Fruit fly (Drosophila melanogaster) whole organism, embryonic: ENCODE results near the gene Tcs6.

Experiments
- Ada2b ChIP-seq: fragments of 200-800 bp; sonication (Bioruptor generic); IDR thresholded peaks from 2 replicates; pipeline ENCODE4 v1.3.6; 2022; ENCODE audit warnings: missing biosample characterization, missing genetic modification characterization
- Adf1 ChIP-seq: fragments of 200-800 bp; sonication (Bioruptor generic); IDR thresholded peaks from 2 replicates; pipeline ENCODE4 v1.3.6; 2022; ENCODE audit warnings: missing biosample characterization, missing genetic modification characterization
- Asciz ChIP-seq: fragments of 200-800 bp; sonication (Bioruptor generic); optimal IDR thresholded peaks from 2 replicates; lab custom pipeline; 2017; ENCODE audit warnings: missing biosample characterization, mild to moderate bottlenecking, missing genetic modification characterization, missing genetic modification reagents
- Blimp-1 ChIP-seq: fragments of 200-800 bp; sonication (Bioruptor generic); optimal IDR thresholded peaks from 3 replicates; lab custom pipeline; 2018; ENCODE audit warnings: missing biosample characterization, missing genetic modification characterization, mild to moderate bottlenecking, moderate library complexity, missing genetic modification reagents
- CG10147 ChIP-seq: fragments of 200-800 bp; sonication (Bioruptor generic); optimal IDR thresholded peaks from 2 replicates; lab custom pipeline; 2019; ENCODE audit warnings: missing biosample characterization, mild to moderate bottlenecking, missing genetic modification characterization, moderate library complexity
- CG11504 ChIP-seq: fragments of 200-800 bp; sonication (Bioruptor generic); optimal IDR thresholded peaks from 3 replicates; lab custom pipeline; 2019; ENCODE audit warnings: missing biosample characterization, mild to moderate bottlenecking, missing genetic modification characterization, moderate library complexity
- CG11723 ChIP-seq: fragments of 200-800 bp; sonication (Bioruptor generic); optimal IDR thresholded peaks from 2 replicates; lab custom pipeline; 2017; ENCODE audit warnings: missing biosample characterization, mild to moderate bottlenecking, missing genetic modification characterization
- CG12155 ChIP-seq: fragments of 200-800 bp; sonication (Bioruptor generic); optimal IDR thresholded peaks from 3 replicates; lab custom pipeline; 2016; ENCODE audit warnings: missing biosample characterization, missing genetic modification characterization
- CG14441 ChIP-seq: fragments of 200-800 bp; sonication (Bioruptor generic); IDR thresholded peaks from 2 replicates; pipeline ENCODE4 v1.3.6; 2022; ENCODE audit warnings: missing biosample characterization, missing genetic modification characterization
- CG1529 ChIP-seq: fragments of 200-800 bp; sonication (Bioruptor generic); optimal IDR thresholded peaks from 3 replicates; lab custom pipeline; 2018; ENCODE audit warnings: missing biosample characterization, missing genetic modification characterization
- CG17568 ChIP-seq: fragments of 200-800 bp; sonication (Bioruptor generic); optimal IDR thresholded peaks from 2 replicates; lab custom pipeline; 2018; ENCODE audit warnings: missing biosample characterization, mild to moderate bottlenecking, missing genetic modification characterization, moderate library complexity
- CG17802 ChIP-seq: fragments of 200-800 bp; sonication (Bioruptor generic); optimal IDR thresholded peaks from 2 replicates; lab custom pipeline; 2018; ENCODE audit warnings: missing biosample characterization, mild to moderate bottlenecking, missing genetic modification characterization, moderate library complexity
- CG32532 ChIP-seq: fragments of 200-800 bp; sonication (Bioruptor generic); IDR thresholded peaks from 2 replicates; pipeline ENCODE4 v1.3.6; 2022; ENCODE audit warnings: missing biosample characterization, missing genetic modification characterization
- CG3281 ChIP-seq: fragments of 200-800 bp; sonication (Bioruptor generic); optimal IDR thresholded peaks from 3 replicates; lab custom pipeline; 2017; ENCODE audit warnings: missing biosample characterization, mild to moderate bottlenecking, missing genetic modification characterization
- CG34422 ChIP-seq: fragments of 200-800 bp; sonication (Bioruptor generic); IDR thresholded peaks from 3 replicates; pipeline ENCODE4 v1.3.6; 2022; ENCODE audit warnings: missing biosample characterization, missing genetic modification characterization
- CG3726 ChIP-seq: fragments of 200-800 bp; sonication (Bioruptor generic); IDR thresholded peaks from 3 replicates; pipeline ENCODE4, ENCODE4 v1.3.6; 2022; ENCODE audit warnings: missing biosample characterization, missing genetic modification characterization
- CG4360 ChIP-seq: fragments of 200-800 bp; sonication (Bioruptor generic); IDR thresholded peaks from 2 replicates; pipeline ENCODE4 v1.3.6; 2022; ENCODE audit warnings: missing biosample characterization, missing genetic modification characterization
- CG6813 ChIP-seq: fragments of 200-800 bp; sonication (Bioruptor generic); optimal IDR thresholded peaks from 2 replicates; lab custom pipeline; 2017; ENCODE audit warnings: missing biosample characterization, missing genetic modification characterization, mild to moderate bottlenecking, moderate library complexity, missing genetic modification reagents
- CG7556 ChIP-seq: fragments of 200-800 bp; sonication (Bioruptor generic); optimal IDR thresholded peaks from 2 replicates; lab custom pipeline; 2017; ENCODE audit warnings: missing biosample characterization, mild to moderate bottlenecking, missing genetic modification characterization
- CG7786 ChIP-seq: fragments of 200-800 bp; sonication (Bioruptor generic); optimal IDR thresholded peaks from 2 replicates; lab custom pipeline; 2016; ENCODE audit warnings: missing biosample characterization, missing genetic modification characterization
- CG7839 ChIP-seq: fragments of 200-800 bp; sonication (Bioruptor generic); optimal IDR thresholded peaks from 3 replicates; lab custom pipeline; 2018; ENCODE audit warnings: missing biosample characterization, mild to moderate bottlenecking, missing genetic modification characterization, moderate library complexity
- CG8765 ChIP-seq: fragments of 200-800 bp; sonication (Bioruptor generic); IDR thresholded peaks from 2 replicates; pipeline ENCODE4 v1.3.6; 2022; ENCODE audit warnings: missing biosample characterization, missing genetic modification characterization
- CG8924 ChIP-seq: fragments of 200-800 bp; optimal IDR thresholded peaks from 3 replicates; lab custom pipeline; 2019; ENCODE audit warnings: missing biosample characterization, mild to moderate bottlenecking, missing genetic modification characterization, moderate library complexity
- CG9797 ChIP-seq: fragments of 200-800 bp; sonication (Bioruptor generic); optimal IDR thresholded peaks from 3 replicates; lab custom pipeline; 2018; ENCODE audit warnings: missing biosample characterization, mild to moderate bottlenecking, missing genetic modification characterization
- CG9876 ChIP-seq: fragments of 200-800 bp; sonication (Bioruptor generic); optimal IDR thresholded peaks from 2 replicates; lab custom pipeline; 2016; ENCODE audit warnings: missing biosample characterization, missing genetic modification characterization
- Chrac-16 ChIP-seq: fragments of 200-800 bp; sonication (Bioruptor generic); optimal IDR thresholded peaks from 3 replicates; lab custom pipeline; 2016; ENCODE audit warnings: missing biosample characterization, missing genetic modification characterization
- CrebB ChIP-seq: fragments of 200-800 bp; sonication (Bioruptor generic); optimal IDR thresholded peaks from 3 replicates; lab custom pipeline; 2018; ENCODE audit warnings: missing biosample characterization, mild to moderate bottlenecking, missing genetic modification characterization
- HLH3B ChIP-seq: fragments of 200-800 bp; sonication (Bioruptor generic); IDR thresholded peaks from 2 replicates; pipeline ENCODE4 v1.3.6; 2022; ENCODE audit warnings: missing biosample characterization, missing genetic modification characterization
- Oli ChIP-seq: fragments of 200-800 bp; sonication (Bioruptor generic); optimal IDR thresholded peaks from 2 replicates; lab custom pipeline; 2018; ENCODE audit warnings: missing biosample characterization, mild to moderate bottlenecking, missing genetic modification characterization, moderate library complexity
- Opbp ChIP-seq: fragments of 200-800 bp; sonication (Bioruptor generic); IDR thresholded peaks from 3 replicates; pipeline ENCODE4 v1.3.6; 2022; ENCODE audit warnings: missing biosample characterization, missing genetic modification characterization; ENCODE audit not compliant: partially characterized antibody
- Ravus ChIP-seq: fragments of 200-800 bp; sonication (Bioruptor generic); IDR thresholded peaks from 2 replicates; pipeline ENCODE4 v1.3.6; 2022; ENCODE audit warnings: missing biosample characterization, missing genetic modification characterization
- Rfx ChIP-seq: fragments of 200-800 bp; sonication (Bioruptor generic); IDR thresholded peaks from 2 replicates; pipeline ENCODE4 v1.3.6; 2022; ENCODE audit warnings: missing biosample characterization, missing genetic modification characterization
- Sry-δ ChIP-seq: fragments of 200-800 bp; sonication (Bioruptor generic); optimal IDR thresholded peaks from 2 replicates; lab custom pipeline; 2016; ENCODE audit warnings: missing biosample characterization, missing genetic modification characterization
- Trl ChIP-seq, 3 experiments: fragments of >200 bp in 2 of 3; fragments of 200-800 bp in 1 of 3; sonication (Bioruptor generic) in 1 of 3; optimal IDR thresholded peaks; 2 replicates in 1 of 3; 3 replicates in 2 of 3; lab custom pipeline; 2016 to 2017; ENCODE audit warnings: missing biosample characterization in 1 of 3, missing genetic modification characterization in 1 of 3
- br ChIP-seq: fragments of >200 bp; optimal IDR thresholded peaks from 2 replicates; lab custom pipeline; 2017
- croc ChIP-seq: fragments of 200-800 bp; sonication (Bioruptor generic); conservative IDR thresholded peaks from 3 replicates; pipeline ENCODE4 v1.3.6; 2022; ENCODE audit warnings: missing biosample characterization, missing genetic modification characterization
- cwo ChIP-seq: fragments of 200-800 bp; sonication (Bioruptor generic); optimal IDR thresholded peaks from 3 replicates; lab custom pipeline; 2017; ENCODE audit warnings: missing biosample characterization, missing genetic modification characterization, mild to moderate bottlenecking, moderate library complexity, missing genetic modification reagents
- dysf ChIP-seq: fragments of 200-800 bp; sonication (Bioruptor generic); IDR thresholded peaks from 3 replicates; pipeline ENCODE4 v1.3.6; 2022; ENCODE audit warnings: missing biosample characterization, missing genetic modification characterization
- ewg ChIP-seq: fragments of 200-800 bp; sonication (Bioruptor generic); optimal IDR thresholded peaks from 3 replicates; lab custom pipeline; 2017; ENCODE audit warnings: mild to moderate bottlenecking, missing biosample characterization, missing genetic modification reagents, missing genetic modification characterization
- jumu ChIP-seq: fragments of 200-800 bp; sonication (Bioruptor generic); optimal IDR thresholded peaks from 3 replicates; lab custom pipeline; 2016; ENCODE audit warnings: missing biosample characterization, missing genetic modification characterization
- nerfin-2 ChIP-seq: fragments of 200-800 bp; sonication (Bioruptor generic); IDR thresholded peaks from 2 replicates; pipeline ENCODE4 v1.3.6; 2022; ENCODE audit warnings: missing biosample characterization, missing genetic modification characterization; ENCODE audit not compliant: partially characterized antibody
- odd ChIP-seq: fragments of 200-800 bp; sonication (Bioruptor generic); optimal IDR thresholded peaks from 2 replicates; lab custom pipeline; 2017; ENCODE audit warnings: missing biosample characterization, mild to moderate bottlenecking, missing genetic modification characterization
- pum ChIP-seq: fragments of 200-800 bp; sonication (Bioruptor generic); optimal IDR thresholded peaks from 2 replicates; lab custom pipeline; 2016; ENCODE audit warnings: missing biosample characterization, missing genetic modification characterization
- row ChIP-seq: fragments of 200-800 bp; sonication (Bioruptor generic); IDR thresholded peaks from 3 replicates; pipeline ENCODE4 v1.3.6; 2022; ENCODE audit warnings: missing biosample characterization, missing genetic modification characterization
- sens-2 ChIP-seq: fragments of 200-800 bp; sonication (Bioruptor generic); IDR thresholded peaks from 2 replicates; pipeline ENCODE4 v1.3.6; 2022; ENCODE audit warnings: missing biosample characterization, missing genetic modification characterization
- so ChIP-seq: fragments of 200-800 bp; sonication (Bioruptor generic); IDR thresholded peaks from 3 replicates; pipeline ENCODE4 v1.3.6; 2022; ENCODE audit warnings: missing biosample characterization, missing genetic modification characterization
- sqz ChIP-seq: fragments of 200-800 bp; sonication (Bioruptor generic); optimal IDR thresholded peaks from 3 replicates; lab custom pipeline; 2018; ENCODE audit warnings: missing biosample characterization, mild to moderate bottlenecking, missing genetic modification characterization
- sr ChIP-seq: fragments of 200-800 bp; sonication (Bioruptor generic); IDR thresholded peaks from 3 replicates; pipeline ENCODE4 v1.3.6; 2022; ENCODE audit warnings: missing biosample characterization, missing genetic modification characterization
- vnd ChIP-seq: fragments of 200-800 bp; sonication (Bioruptor generic); IDR thresholded peaks from 3 replicates; pipeline ENCODE4 v1.3.6; 2022; ENCODE audit warnings: missing biosample characterization, missing genetic modification characterization; ENCODE audit not compliant: partially characterized antibody

Gene Tcs6

dm6 chr3R:26041417-26042101 is 16.5 kb downstream of the Tcs6 start, which contains the start of gene gro (continued):
- TF ChIP-seq CG6813 (GFP tag; lab: Kevin White, UChicago) (no peak), br (no peak), sens-2 (GFP tag; lab: Robert Waterston, UW) (0 out of 2 replicates have a peak, but pooled peaks have one; percentile 6), CG4360 (GFP tag; lab: Robert Waterston, UW) (peak; percentile 30; the same call in 1 of the 2 replicates), Ravus (no peak), CG3281 (GFP tag; lab: Kevin White, UChicago) (peak; percentile 56), ewg (peak; percentile 89), Trl (optimal IDR thresholded peaks at IDR 0.05; lab: Kevin White, UChicago) (peak; percentile 93 to 96), Trl (GFP tag; optimal IDR thresholded peaks at IDR 0.05; lab: Kevin White, UChicago) (peak; percentile 83), CG14441 (GFP tag; lab: Robert Waterston, UW) (peak; percentile 55), CG9797 (GFP tag; lab: Kevin White, UChicago) (peak; percentile 54), Opbp (GFP tag; lab: Robert Waterston, UW) (peak; percentile 83), CG11723 (GFP tag; lab: Kevin White, UChicago) (peak; percentile 70), Ada2b (GFP tag; lab: Robert Waterston, UW) (peak; percentile 55), CG8765 (GFP tag; lab: Robert Waterston, UW) (peak; percentile 55), CG7839 (tag; lab: Kevin White, UChicago) (peak; percentile 47), dysf (peak; percentile 84), cwo (no peak), sr (GFP tag; lab: Robert Waterston, UW) (0 out of 3 replicates have a peak, but pooled peaks have one; percentile 14), jumu (GFP tag; lab: Kevin White, UChicago) (peak; percentile 78), CG3726 (GFP tag; lab: Robert Waterston, UW) (no peak), CG11504 (tag; lab: Kevin White, UChicago) (peak; percentile 57), vnd (GFP tag; lab: Robert Waterston, UW) (peak; percentile 77), CG10147 (GFP tag; lab: Kevin White, UChicago) (peak; percentile 30), CG17568 (peak; percentile 60), CG9876 (GFP tag; lab: Kevin White, UChicago) (peak; percentile 69), Rfx (GFP tag; lab: Robert Waterston, UW) (peak; percentile 87), so (GFP tag; lab: Robert Waterston, UW) (no peak), CG7786 (GFP tag; lab: Kevin White, UChicago) (peak; percentile 74), CG32532 (GFP tag; lab: Robert Waterston, UW) (peak; percentile 65; the same call in 1 of the 2 replicates), CG7556 (GFP tag; lab: Kevin White, UChicago) (peak; percentile 39), HLH3B (peak; percentile 69), Blimp-1 (GFP tag; lab: Kevin White, UChicago) (peak; percentile 55), row (peak; percentile 88), Chrac-16 (peak; percentile 77), croc (GFP tag; lab: Robert Waterston, UW) (peak; percentile 34; the same call in 2 of the 3 replicates), CrebB (tag; lab: Kevin White, UChicago) (no peak), Oli (tag; lab: Kevin White, UChicago) (peak; percentile 30), pum (GFP tag; lab: Kevin White, UChicago) (peak; percentile 61), Sry-δ (GFP tag; lab: Kevin White, UChicago) (peak; percentile 82), Adf1 (GFP tag; lab: Robert Waterston, UW) (peak; percentile 5; the same call in 1 of the 2 replicates), CG1529 (GFP tag; lab: Kevin White, UChicago) (peak; percentile 22), CG8924 (peak; percentile 67), CG17802 (tag; lab: Kevin White, UChicago) (peak; percentile 53), Asciz (GFP tag; lab: Kevin White, UChicago) (peak; percentile 9), odd (GFP tag; lab: Kevin White, UChicago) (no peak), sqz (GFP tag; lab: Kevin White, UChicago) (no peak), CG34422 (GFP tag; lab: Robert Waterston, UW) (peak; percentile 83), nerfin-2 (GFP tag; lab: Robert Waterston, UW) (peak; percentile 78), CG12155 (peak; percentile 99)
